Worm (Caenorhabditis elegans) whole organism, L2 larva: ENCODE measurements around the gene C16D9.5.

Experiments
- F13H6.1 ChIP-seq: sonication (generic microtip); optimal IDR thresholded peaks from 2 replicates; lab custom pipeline; 2016; ENCODE audit warnings: missing genetic modification characterization, missing compliant biosample characterization
- elt-3 ChIP-seq: sonication (generic microtip); optimal IDR thresholded peaks from 2 replicates; lab custom pipeline; 2017; ENCODE audit warnings: missing biosample characterization, missing genetic modification characterization
- lin-11 ChIP-seq: fragments of 150-350 bp; sonication (generic microtip); optimal IDR thresholded peaks from 2 replicates; lab custom pipeline; 2014; ENCODE audit warnings: missing biosample characterization, missing genetic modification characterization, inconsistent platforms, mixed read lengths
- lsy-2 ChIP-seq, 2 experiments: fragments of 150-350 bp in 1 of 2; sonication (generic microtip) in 1 of 2; optimal IDR thresholded peaks; 2 replicates each; lab custom pipeline; 2014 to 2017; ENCODE audit warnings: missing biosample characterization in 2 of 2, missing genetic modification characterization in 2 of 2
- nhr-129 ChIP-seq: fragments of 150-350 bp; optimal IDR thresholded peaks from 2 replicates; lab custom pipeline; 2014; ENCODE audit warnings: missing biosample characterization, missing genetic modification characterization
- sma-9 ChIP-seq, 2 experiments: fragments of 150-350 bp in 1 of 2; sonication (generic microtip) in 1 of 2; optimal IDR thresholded peaks; 2 replicates each; lab custom pipeline; 2014 to 2016; ENCODE audit warnings: missing genetic modification characterization in 2 of 2, mild to moderate bottlenecking in 1 of 2, missing biosample characterization in 1 of 2, missing compliant biosample characterization in 1 of 2, missing genetic modification reagents in 1 of 2, moderate library complexity in 1 of 2

Gene C16D9.5

DNA sequence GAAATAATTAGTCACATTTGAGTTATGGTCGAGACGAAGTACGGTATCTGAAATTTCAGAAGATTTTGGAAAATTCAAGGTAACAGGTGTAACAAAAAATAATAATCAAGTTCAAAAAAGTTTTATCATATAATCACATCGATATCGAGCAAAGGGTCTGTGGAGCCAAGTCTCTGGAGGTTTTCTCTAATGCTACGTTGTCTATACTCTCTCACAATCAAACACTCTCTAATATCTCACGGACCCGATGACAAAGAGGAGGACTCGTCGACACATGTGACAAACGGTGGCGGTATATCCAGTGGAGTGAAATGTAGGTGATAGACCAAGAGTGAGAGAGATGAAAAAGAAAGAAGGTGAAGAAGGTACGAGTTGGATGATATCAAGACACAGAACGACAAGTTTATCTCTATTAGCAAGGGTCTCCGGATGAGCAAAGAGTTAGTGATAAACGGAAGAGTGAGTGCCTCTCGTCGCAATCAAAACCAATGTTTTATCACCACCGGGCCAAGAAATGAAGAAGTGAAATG, 49.4 kb downstream of the C16D9.5 start, which contains the start of gene F20D6.10:
TSS of gene F20D6.10 (minus strand) at position 51 of the 530 bp plus-strand sequence.
- TF ChIP-seq lin-11 (tag; lab: Kevin White, UChicago) (no peak), sma-9 (GFP tag; optimal IDR thresholded peaks at IDR 0.05; lab: Kevin White, UChicago) (peak; percentile 30), sma-9 (tag; optimal IDR thresholded peaks at IDR 0.05; lab: Kevin White, UChicago) (no peak), nhr-129 (peak; percentile 56), lsy-2 (tag; optimal IDR thresholded peaks at IDR 0.05; lab: Kevin White, UChicago) (peak in 1 of 2 experiments; percentile 27), F13H6.1 (tag; lab: Kevin White, UChicago) (peak; percentile 54), elt-3 (tag; lab: Kevin White, UChicago) (no peak)
